Worm (Caenorhabditis elegans): ENCODE results near the gene K08B4.7.

ce11 chrIV:6104446-6104845 is 12.2 kb upstream of the K08B4.7 start:
- TF ChIP-seq madf-5 (GFP tag; IDR thresholded peaks at IDR 0.05) (no peak), dpl-1 (GFP tag; optimal IDR thresholded peaks at IDR 0.05) (no peak), unc-130 (GFP tag; optimal IDR thresholded peaks at IDR 0.05) (no peak), ZK546.5 (tag; optimal IDR thresholded peaks at IDR 0.05) (no peak), unc-62 (GFP tag; optimal IDR thresholded peaks at IDR 0.05 in 1 of 2) (no peak), unc-62 (tag; optimal IDR thresholded peaks at IDR 0.05) (no peak), R02D3.7 (tag; optimal IDR thresholded peaks at IDR 0.05) (no peak), ama-1 (optimal IDR thresholded peaks at IDR 0.05) (no peak)

All from whole organism, L4 larva.